Fruit fly (Drosophila melanogaster) whole organism, embryonic: Measurements from ENCODE around the gene CG33172.

Source experiments
- CG1529 ChIP-seq: fragments of 200-800 bp; sonication (Bioruptor generic); optimal IDR thresholded peaks from 3 replicates; lab custom pipeline; 2018; ENCODE audit warnings: missing biosample characterization, missing genetic modification characterization
- CG2678 ChIP-seq: fragments of 200-800 bp; sonication (Bioruptor generic); optimal IDR thresholded peaks from 3 replicates; lab custom pipeline; 2019; ENCODE audit warnings: missing biosample characterization, mild to moderate bottlenecking, missing genetic modification characterization, moderate library complexity
- CG8478 ChIP-seq: fragments of >200 bp; optimal IDR thresholded peaks from 2 replicates; lab custom pipeline; 2018
- CTCF ChIP-seq: fragments of 200-800 bp; sonication (Bioruptor generic); optimal IDR thresholded peaks from 2 replicates; lab custom pipeline; 2017; ENCODE audit warnings: missing biosample characterization, mild to moderate bottlenecking, missing genetic modification characterization, moderate library complexity
- ase ChIP-seq: fragments of 200-800 bp; sonication (Bioruptor generic); IDR thresholded peaks from 3 replicates; pipeline ENCODE4 v1.3.6; 2022; ENCODE audit warnings: missing biosample characterization, missing genetic modification characterization
- danr ChIP-seq: fragments of 200-800 bp; sonication (Bioruptor generic); IDR thresholded peaks from 2 replicates; pipeline ENCODE4 v1.3.6; 2022; ENCODE audit warnings: missing biosample characterization, missing genetic modification characterization
- ewg ChIP-seq: fragments of 200-800 bp; sonication (Bioruptor generic); optimal IDR thresholded peaks from 3 replicates; lab custom pipeline; 2017; ENCODE audit warnings: mild to moderate bottlenecking, missing biosample characterization, missing genetic modification reagents, missing genetic modification characterization
- fd3F ChIP-seq: fragments of 200-800 bp; sonication (Bioruptor generic); optimal IDR thresholded peaks from 2 replicates; lab custom pipeline; 2018; ENCODE audit warnings: missing biosample characterization, mild to moderate bottlenecking, missing genetic modification characterization, moderate library complexity

dm6 chrX:15811666-15812614 is 42.5 kb downstream of the CG33172 start:
- TF ChIP-seq CTCF = no peak
- TF ChIP-seq ewg = peak; percentile 11
- no peak for TF ChIP-seq ase (GFP tag; lab: Robert Waterston, UW)
- no peak for TF ChIP-seq CG1529 (GFP tag; lab: Kevin White, UChicago)
- no peak for TF ChIP-seq danr (GFP tag; lab: Robert Waterston, UW)
- TF ChIP-seq CG8478 (lab: Kevin White, UChicago) = peak; percentile 74
- no peak for TF ChIP-seq CG2678
- no peak for TF ChIP-seq fd3F (GFP tag; lab: Kevin White, UChicago)
